Fruit fly (Drosophila melanogaster): ENCODE measurements around the gene Fum3.

Fum3 gene

dm6 chr3L:11483135-11483534 is 17.5 kb upstream of the Fum3 start (continued):
- TF ChIP-seq CG17912 (GFP tag; optimal IDR thresholded peaks at IDR 0.05) (no peak), CG10959 (GFP tag; IDR thresholded peaks at IDR 0.05) (no peak), Bgb (GFP tag; IDR thresholded peaks at IDR 0.05; ENCODE audit: partially characterized antibody) (no peak), bbx (GFP tag; IDR thresholded peaks at IDR 0.05; ENCODE audit: partially characterized antibody) (no peak), klu (GFP tag; IDR thresholded peaks at IDR 0.05) (no peak), Hmr (GFP tag; optimal IDR thresholded peaks at IDR 0.05) (peak; percentile 42), Ravus (GFP tag; IDR thresholded peaks at IDR 0.05) (no peak), CG17385 (GFP tag; optimal IDR thresholded peaks at IDR 0.05) (peak; percentile 27), sima (GFP tag; optimal IDR thresholded peaks at IDR 0.05) (no peak), Gug (GFP tag; IDR thresholded peaks at IDR 0.05) (no peak; the same call in 3 of the 4 replicates), CG9215 (GFP tag; IDR thresholded peaks at IDR 0.05) (0 out of 2 replicates have a peak, but pooled peaks have one; percentile 6)

dm6 chr3L:11480304-11480703 is 14.6 kb upstream of the Fum3 start:
- TF ChIP-seq Meics (GFP tag; optimal IDR thresholded peaks at IDR 0.05) (no peak), Sox100B (GFP tag; optimal IDR thresholded peaks at IDR 0.05) (no peak), tup (GFP tag; optimal IDR thresholded peaks at IDR 0.05) (no peak), CG11723 (GFP tag; optimal IDR thresholded peaks at IDR 0.05) (no peak), tll (GFP tag; optimal IDR thresholded peaks at IDR 0.05) (no peak), CG12391 (tag; optimal IDR thresholded peaks at IDR 0.05) (no peak), CG10274 (GFP tag; optimal IDR thresholded peaks at IDR 0.05) (no peak), sr (GFP tag; IDR thresholded peaks at IDR 0.05) (0 out of 3 replicates have a peak, but pooled peaks have one; percentile 4), Sry-β (GFP tag; optimal IDR thresholded peaks at IDR 0.05) (no peak), caup (GFP tag; optimal IDR thresholded peaks at IDR 0.05; ENCODE audit: severe bottlenecking) (no peak), bsh (GFP tag; optimal IDR thresholded peaks at IDR 0.05) (no peak), CG8944 (GFP tag; optimal IDR thresholded peaks at IDR 0.05) (no peak), fd102C (GFP tag; optimal IDR thresholded peaks at IDR 0.05) (no peak), CG8924 (tag; optimal IDR thresholded peaks at IDR 0.05) (no peak), peb (GFP tag; IDR thresholded peaks at IDR 0.05) (no peak), Ets65A (GFP tag) (peak; percentile 80), Med (GFP tag) (peak; percentile 53), Gug (GFP tag; IDR thresholded peaks at IDR 0.05) (no peak), inv (GFP tag; IDR thresholded peaks at IDR 0.05; ENCODE audit: partially characterized antibody) (no peak), CG15479 (GFP tag; optimal IDR thresholded peaks at IDR 0.05) (no peak), CG11456 (GFP tag; IDR thresholded peaks at IDR 0.05) (0 out of 3 replicates have a peak, but pooled peaks have one; percentile 13), dysf (GFP tag; IDR thresholded peaks at IDR 0.05) (0 out of 3 replicates have a peak, but pooled peaks have one; percentile 13), Dek (tag; optimal IDR thresholded peaks at IDR 0.05) (no peak), Hsf (GFP tag; optimal IDR thresholded peaks at IDR 0.05) (no peak), CG9437 (GFP tag; optimal IDR thresholded peaks at IDR 0.05) (no peak), tgo (GFP tag; IDR thresholded peaks at IDR 0.05) (no peak), az2 (GFP tag; optimal IDR thresholded peaks at IDR 0.05) (no peak), CG5953 (GFP tag; IDR thresholded peaks at IDR 0.05) (no peak), Six4 (GFP tag; optimal IDR thresholded peaks at IDR 0.05) (no peak), Dbx (GFP tag; IDR thresholded peaks at IDR 0.05) (no peak), CG12659 (GFP tag; optimal IDR thresholded peaks at IDR 0.05) (no peak), lov (optimal IDR thresholded peaks at IDR 0.05) (no peak), lov (GFP tag; IDR thresholded peaks at IDR 0.05) (no peak), CG15269 (tag; optimal IDR thresholded peaks at IDR 0.05) (no peak), gfzf (GFP tag; optimal IDR thresholded peaks at IDR 0.05) (no peak), CG31224 (GFP tag; IDR thresholded peaks at IDR 0.05) (no peak), Blimp-1 (GFP tag; optimal IDR thresholded peaks at IDR 0.05) (no peak), Atf6 (GFP tag; IDR thresholded peaks at IDR 0.05) (no peak), kni (GFP tag; optimal IDR thresholded peaks at IDR 0.05) (no peak)

Measured in whole organism, embryonic.